Worm (Caenorhabditis elegans) whole organism, L1 larva: ENCODE data around the gene F46H6.5.

ENCODE experiments used
- C34B4.2 ChIP-seq: sonication (generic microtip); optimal IDR thresholded peaks from 2 replicates; lab custom pipeline; 2017; ENCODE audit warnings: mild to moderate bottlenecking, missing genetic modification characterization, missing compliant biosample characterization
- F16B12.6 ChIP-seq: fragments of 150-350 bp; optimal IDR thresholded peaks from 2 replicates; lab custom pipeline; 2014; ENCODE audit warnings: missing biosample characterization, missing genetic modification characterization
- Y116A8C.19 ChIP-seq: sonication (generic microtip); optimal IDR thresholded peaks from 2 replicates; lab custom pipeline; 2016; ENCODE audit warnings: missing compliant biosample characterization, missing genetic modification characterization, borderline replicate concordance
- alr-1 ChIP-seq: fragments of 200-800 bp; sonication (Bioruptor generic); optimal IDR thresholded peaks from 2 replicates; lab custom pipeline; 2018; ENCODE audit warnings: borderline replicate concordance, mild to moderate bottlenecking, missing genetic modification characterization, missing compliant biosample characterization
- aly-2 ChIP-seq: fragments of 150-350 bp; optimal IDR thresholded peaks from 2 replicates; lab custom pipeline; 2014; ENCODE audit warnings: missing biosample characterization, missing genetic modification characterization
- ama-1 ChIP-seq: fragments of 150-350 bp; optimal IDR thresholded peaks from 2 replicates; lab custom pipeline; 2014
- ceh-63 ChIP-seq: fragments of 200-800 bp; sonication (Bioruptor generic); optimal IDR thresholded peaks from 2 replicates; lab custom pipeline; 2018; ENCODE audit warnings: mild to moderate bottlenecking, missing genetic modification characterization, missing compliant biosample characterization
- ceh-82 ChIP-seq, 3 experiments: fragments of 150-350 bp in 1 of 3; sonication (generic microtip) in 2 of 3; optimal IDR thresholded peaks; 2 replicates each; lab custom pipeline; 2014 to 2017; ENCODE audit warnings: missing biosample characterization in 3 of 3, missing genetic modification characterization in 3 of 3
- ceh-88 ChIP-seq: fragments of 200-800 bp; sonication (Bioruptor generic); IDR thresholded peaks from 2 replicates; pipeline ENCODE4 v1.3.6; 2022; ENCODE audit warnings: missing genetic modification characterization, missing compliant biosample characterization
- dsc-1 ChIP-seq: sonication (generic microtip); optimal IDR thresholded peaks from 2 replicates; lab custom pipeline; 2016; ENCODE audit warnings: mild to moderate bottlenecking, missing genetic modification characterization, missing compliant biosample characterization
- efl-1 ChIP-seq, 4 experiments: fragments of 150-350 bp; optimal IDR thresholded peaks in 3 of 4; peaks in 1 of 4; 1 replicate in 1 of 4; 2 replicates in 3 of 4; lab custom pipeline; 2014; ENCODE audit warnings: missing biosample characterization in 2 of 4, missing genetic modification characterization in 2 of 4, missing genetic modification reagents in 2 of 4
- efl-3 ChIP-seq: fragments of 200-800 bp; sonication (Bioruptor generic); optimal IDR thresholded peaks from 2 replicates; lab custom pipeline; 2018; ENCODE audit warnings: mild to moderate bottlenecking, missing genetic modification characterization, missing compliant biosample characterization
- egl-13 ChIP-seq: sonication (generic microtip); optimal IDR thresholded peaks from 2 replicates; lab custom pipeline; 2016; ENCODE audit warnings: missing genotype, missing genetic modification reagents, missing genetic modification characterization, missing compliant biosample characterization
- elt-2 ChIP-seq: sonication (generic microtip); optimal IDR thresholded peaks from 2 replicates; lab custom pipeline; 2016; ENCODE audit warnings: missing genetic modification characterization, mild to moderate bottlenecking, inconsistent platforms, missing compliant biosample characterization, missing genetic modification reagents
- elt-3 ChIP-seq, 6 experiments: fragments of 150-350 bp in 1 of 6; sonication (generic microtip); optimal IDR thresholded peaks; 2 replicates each; lab custom pipeline; 2017 to 2018; ENCODE audit warnings: missing biosample characterization in 6 of 6, missing genetic modification characterization in 6 of 6, inconsistent platforms in 1 of 6
- ets-5 ChIP-seq: fragments of 200-800 bp; sonication (Bioruptor generic); IDR thresholded peaks from 2 replicates; pipeline ENCODE4 v1.3.6; 2022; ENCODE audit warnings: missing genetic modification characterization, missing compliant biosample characterization
- fos-1 ChIP-seq: fragments of 150-350 bp; optimal IDR thresholded peaks from 2 replicates; lab custom pipeline; 2014; ENCODE audit warnings: missing biosample characterization, missing genetic modification characterization
- grh-1 ChIP-seq: fragments of 200-800 bp; sonication (Bioruptor generic); IDR thresholded peaks from 2 replicates; pipeline ENCODE4 v1.3.6; 2022; ENCODE audit warnings: missing genetic modification reagents, missing genetic modification characterization, missing compliant biosample characterization
- hlh-17 ChIP-seq: fragments of 200-800 bp; sonication (Bioruptor generic); optimal IDR thresholded peaks from 2 replicates; lab custom pipeline; 2018; ENCODE audit warnings: missing genetic modification characterization, mild to moderate bottlenecking, missing compliant biosample characterization, moderate library complexity, borderline replicate concordance
- jun-1 ChIP-seq: fragments of 150-350 bp; optimal IDR thresholded peaks from 2 replicates; lab custom pipeline; 2014; ENCODE audit warnings: missing biosample characterization, missing genetic modification reagents, missing genetic modification characterization
- lin-15B ChIP-seq: fragments of 150-350 bp; sonication (generic microtip); optimal IDR thresholded peaks from 3 replicates; lab custom pipeline; 2014; ENCODE audit warnings: missing biosample characterization, missing genetic modification characterization
- lin-35 ChIP-seq, 2 experiments: fragments of 150-350 bp; optimal IDR thresholded peaks; 2 replicates each; lab custom pipeline; 2014; ENCODE audit warnings: missing biosample characterization in 2 of 2, missing genetic modification characterization in 2 of 2, missing genetic modification reagents in 2 of 2
- lir-3 ChIP-seq: sonication (generic microtip); optimal IDR thresholded peaks from 2 replicates; lab custom pipeline; 2016; ENCODE audit warnings: mild to moderate bottlenecking, missing genetic modification characterization, moderate library complexity, missing compliant biosample characterization; ENCODE audit not compliant: poor library complexity
- mab-9 ChIP-seq: fragments of 200-800 bp; sonication (Bioruptor generic); IDR thresholded peaks from 2 replicates; pipeline ENCODE4 v1.3.6; 2022; ENCODE audit warnings: missing genetic modification reagents, missing genetic modification characterization, missing compliant biosample characterization
- mdl-1 ChIP-seq, 2 experiments: fragments of 150-350 bp; optimal IDR thresholded peaks; 2 replicates each; lab custom pipeline; 2014 to 2017; ENCODE audit warnings: missing biosample characterization in 2 of 2, missing genetic modification characterization in 2 of 2, inconsistent platforms in 1 of 2
- mef-2 ChIP-seq: fragments of 150-350 bp; optimal IDR thresholded peaks from 2 replicates; lab custom pipeline; 2014; ENCODE audit warnings: missing biosample characterization, missing genetic modification characterization
- nhr-11 ChIP-seq: fragments of 150-350 bp; optimal IDR thresholded peaks from 2 replicates; lab custom pipeline; 2014; ENCODE audit warnings: missing biosample characterization, missing genetic modification characterization
- nhr-237 ChIP-seq: fragments of 150-350 bp; optimal IDR thresholded peaks from 2 replicates; lab custom pipeline; 2014; ENCODE audit warnings: missing biosample characterization, missing genetic modification characterization
- nhr-28 ChIP-seq: fragments of 150-350 bp; optimal IDR thresholded peaks from 2 replicates; lab custom pipeline; 2014; ENCODE audit warnings: missing biosample characterization, missing genetic modification characterization
- nhr-47 ChIP-seq: sonication (generic microtip); optimal IDR thresholded peaks from 2 replicates; lab custom pipeline; 2016; ENCODE audit warnings: mild to moderate bottlenecking, missing genetic modification characterization, moderate library complexity, missing compliant biosample characterization
- nhr-84 ChIP-seq: sonication (generic microtip); optimal IDR thresholded peaks from 2 replicates; lab custom pipeline; 2017; ENCODE audit warnings: missing biosample characterization, missing genetic modification characterization
- nhr-85 ChIP-seq: sonication (generic microtip); peaks from one replicate; lab custom pipeline; 2016; ENCODE audit warnings: missing genetic modification characterization, inconsistent platforms, missing compliant biosample characterization
- pag-3 ChIP-seq: sonication (generic microtip); optimal IDR thresholded peaks from 2 replicates; lab custom pipeline; 2017; ENCODE audit warnings: missing genetic modification characterization, mild to moderate bottlenecking, missing compliant biosample characterization, antibody characterized with exemption, borderline replicate concordance; ENCODE audit not compliant: insufficient read depth
- pqm-1 ChIP-seq: sonication (generic microtip); optimal IDR thresholded peaks from 3 replicates; lab custom pipeline; 2017; ENCODE audit warnings: missing biosample characterization, missing genetic modification characterization
- rnt-1 ChIP-seq: sonication (generic microtip); optimal IDR thresholded peaks from 2 replicates; lab custom pipeline; 2016; ENCODE audit warnings: mild to moderate bottlenecking, missing genetic modification characterization, moderate library complexity, missing compliant biosample characterization
- skn-1 ChIP-seq: fragments of 150-350 bp; optimal IDR thresholded peaks from 2 replicates; lab custom pipeline; 2014; ENCODE audit warnings: missing biosample characterization, missing genetic modification characterization
- sox-4 ChIP-seq: sonication (generic microtip); optimal IDR thresholded peaks from 2 replicates; lab custom pipeline; 2016; ENCODE audit warnings: missing genetic modification characterization, missing compliant biosample characterization
- swsn-7 ChIP-seq: sonication (generic microtip); optimal IDR thresholded peaks from 2 replicates; lab custom pipeline; 2016; ENCODE audit warnings: missing genetic modification characterization, missing compliant biosample characterization
- tbx-2 ChIP-seq: sonication (generic microtip); optimal IDR thresholded peaks from 2 replicates; lab custom pipeline; 2016; ENCODE audit warnings: missing genetic modification characterization, missing compliant biosample characterization
- tlp-1 ChIP-seq: fragments of 150-350 bp; optimal IDR thresholded peaks from 2 replicates; lab custom pipeline; 2014; ENCODE audit warnings: missing biosample characterization, missing genetic modification characterization
- unc-130 ChIP-seq: fragments of 150-350 bp; optimal IDR thresholded peaks from 2 replicates; lab custom pipeline; 2017; ENCODE audit warnings: missing biosample characterization, missing genetic modification characterization, inconsistent platforms
- unc-30 ChIP-seq: sonication (generic microtip); optimal IDR thresholded peaks from 2 replicates; lab custom pipeline; 2017; ENCODE audit warnings: missing biosample characterization, missing genetic modification characterization
- unc-62 ChIP-seq: fragments of 150-350 bp; optimal IDR thresholded peaks from 2 replicates; lab custom pipeline; 2014; ENCODE audit warnings: missing biosample characterization, missing genetic modification reagents, missing genetic modification characterization
- vab-15 ChIP-seq: sonication (generic microtip); optimal IDR thresholded peaks from 2 replicates; lab custom pipeline; 2017; ENCODE audit warnings: missing genotype, mild to moderate bottlenecking, missing genetic modification characterization, missing compliant biosample characterization
- zip-4 ChIP-seq: fragments of 200-800 bp; sonication (Bioruptor generic); optimal IDR thresholded peaks from 2 replicates; lab custom pipeline; 2018; ENCODE audit warnings: mild to moderate bottlenecking, missing genetic modification characterization, moderate library complexity, missing compliant biosample characterization
- ztf-11 ChIP-seq, 2 experiments: sonication (generic microtip); optimal IDR thresholded peaks; 2 replicates each; lab custom pipeline; 2016 to 2017; ENCODE audit warnings: missing genetic modification characterization in 2 of 2, missing biosample characterization in 1 of 2, missing compliant biosample characterization in 1 of 2

Gene F46H6.5

DNA sequence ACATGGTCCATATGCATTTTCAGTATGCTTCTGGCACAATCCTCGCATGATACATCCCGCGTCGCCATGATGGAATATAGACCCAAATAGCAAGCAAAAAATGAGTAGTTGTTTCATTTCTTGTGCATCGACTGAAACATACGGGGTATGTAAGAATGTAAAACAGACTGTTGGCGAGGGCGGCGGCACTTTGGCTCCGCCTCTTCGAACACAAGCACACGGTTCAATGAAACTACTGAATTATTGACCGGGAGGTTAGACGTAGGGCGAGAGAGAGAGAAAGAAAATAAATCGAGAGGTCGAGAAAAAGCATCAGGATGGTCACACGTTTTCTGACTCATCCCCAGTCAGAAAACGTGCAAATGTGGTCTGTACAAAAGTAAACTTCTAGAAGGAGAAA is 12.0 kb downstream of the F46H6.5 start:
- TF ChIP-seq ama-1 (lab: Kevin White, UChicago): no peak
- TF ChIP-seq elt-3 (tag; optimal IDR thresholded peaks at IDR 0.05; lab: Kevin White, UChicago): no peak
- TF ChIP-seq lin-35 (GFP tag; optimal IDR thresholded peaks at IDR 0.05; lab: Kevin White, UChicago): peak in 1 of 2 experiments; percentile 8
- no peak for TF ChIP-seq sox-4 (tag; lab: Kevin White, UChicago)
- no peak for TF ChIP-seq alr-1

DNA sequence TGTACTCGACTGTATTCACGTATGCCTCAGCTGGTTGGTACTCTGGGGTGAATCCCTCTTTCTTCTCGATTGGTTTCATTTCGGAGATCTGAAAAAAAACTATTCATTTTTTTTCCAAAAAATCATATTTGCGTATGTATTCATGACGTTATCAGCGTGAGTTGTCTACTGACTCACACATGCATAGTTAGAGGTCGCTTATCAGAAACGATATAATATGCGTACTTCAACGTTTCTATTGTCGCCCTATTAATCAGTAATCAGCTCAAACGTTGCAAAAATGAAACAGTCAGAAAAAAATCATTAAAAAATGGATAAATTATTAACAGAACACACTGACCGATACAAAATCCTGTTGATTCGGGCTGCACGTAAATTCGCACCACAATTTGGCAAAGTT is 13.5 kb downstream of the F46H6.5 start:
- peak; percentile 65 for TF ChIP-seq elt-2 (tag; lab: Kevin White, UChicago)
- TF ChIP-seq unc-62 (GFP tag; lab: Kevin White, UChicago): no peak
- peak in 1 of 2 experiments; percentile 21 for TF ChIP-seq lin-35 (GFP tag; optimal IDR thresholded peaks at IDR 0.05; lab: Kevin White, UChicago)
- no peak for TF ChIP-seq ztf-11 (tag; optimal IDR thresholded peaks at IDR 0.05; lab: Kevin White, UChicago)
- TF ChIP-seq ets-5: no peak
- TF ChIP-seq aly-2: no peak
- TF ChIP-seq ceh-63 (GFP tag; lab: Kevin White, UChicago): no peak
- no peak for TF ChIP-seq egl-13 (tag; lab: Kevin White, UChicago)
- TF ChIP-seq dsc-1 (tag; lab: Kevin White, UChicago): no peak
- TF ChIP-seq nhr-11 (tag; lab: Kevin White, UChicago): no peak
- TF ChIP-seq nhr-85 (tag; lab: Kevin White, UChicago): no peak

- TF ChIP-seq vab-15: peak; percentile 22
- TF ChIP-seq mab-9 (GFP tag; lab: Robert Waterston, UW): no peak
- TF ChIP-seq lin-35 (GFP tag; optimal IDR thresholded peaks at IDR 0.05; lab: Kevin White, UChicago): peak; percentile 79 to 92
- TF ChIP-seq skn-1 (tag; lab: Kevin White, UChicago): peak; percentile 94
- TF ChIP-seq zip-4 (GFP tag; lab: Kevin White, UChicago): no peak
- peak; percentile 67 for TF ChIP-seq nhr-11 (tag; lab: Kevin White, UChicago)
- TF ChIP-seq alr-1: no peak
- TF ChIP-seq mef-2 (tag; lab: Kevin White, UChicago): peak; percentile 50
- no peak for TF ChIP-seq pag-3
- peak; percentile 90 for TF ChIP-seq fos-1 (tag; lab: Kevin White, UChicago)
- TF ChIP-seq tbx-2 (tag; lab: Kevin White, UChicago): peak; percentile 86
- peak; percentile 70 for TF ChIP-seq grh-1 (GFP tag; lab: Robert Waterston, UW)
- no peak for TF ChIP-seq pqm-1 (tag; lab: Kevin White, UChicago)
- TF ChIP-seq hlh-17 (GFP tag; lab: Kevin White, UChicago): no peak
- TF ChIP-seq nhr-237 (tag; lab: Kevin White, UChicago): peak; percentile 48
- TF ChIP-seq jun-1 (tag; lab: Kevin White, UChicago): peak; percentile 79
- TF ChIP-seq ztf-11 (tag; optimal IDR thresholded peaks at IDR 0.05; lab: Kevin White, UChicago): no peak
- TF ChIP-seq C34B4.2 (tag; lab: Kevin White, UChicago): no peak
- no peak for TF ChIP-seq unc-30 (tag; lab: Kevin White, UChicago)
- TF ChIP-seq F16B12.6 (tag; lab: Kevin White, UChicago): peak; percentile 56
- TF ChIP-seq unc-130 (tag; lab: Kevin White, UChicago): peak; percentile 88
- no peak for TF ChIP-seq nhr-84 (tag; lab: Kevin White, UChicago)
- peak in 1 of 2 experiments; percentile 87 for TF ChIP-seq mdl-1 (tag; optimal IDR thresholded peaks at IDR 0.05; lab: Kevin White, UChicago)
- no peak for TF ChIP-seq ceh-63 (GFP tag; lab: Kevin White, UChicago)
- TF ChIP-seq aly-2: peak; percentile 47
- TF ChIP-seq nhr-47 (tag; lab: Kevin White, UChicago): peak; percentile 90
- no peak for TF ChIP-seq Y116A8C.19 (tag; lab: Kevin White, UChicago)
- peak; percentile 91 for TF ChIP-seq rnt-1 (tag; lab: Kevin White, UChicago)
- peak; percentile 74 to 93 (median 79) for TF ChIP-seq ceh-82 (tag; optimal IDR thresholded peaks at IDR 0.05; lab: Kevin White, UChicago)
- peak; percentile 35; the same call in 1 of the 2 replicates for TF ChIP-seq ceh-88 (GFP tag; lab: Robert Waterston, UW)
- TF ChIP-seq tlp-1 (tag; lab: Kevin White, UChicago): no peak
- TF ChIP-seq nhr-28: no peak
- TF ChIP-seq efl-3: no peak
- TF ChIP-seq lir-3 (tag; lab: Kevin White, UChicago): peak; percentile 64
- peak; percentile 87 for TF ChIP-seq lin-15B (tag; lab: Kevin White, UChicago)
- TF ChIP-seq efl-1 (optimal IDR thresholded peaks at IDR 0.05; lab: Kevin White, UChicago): peak; percentile 79 to 90
- peak; percentile 71 to 93 for TF ChIP-seq efl-1 (GFP tag; optimal IDR thresholded peaks at IDR 0.05 in 1 of 2; lab: Kevin White, UChicago)
- peak; percentile 89 for TF ChIP-seq swsn-7 (tag; lab: Kevin White, UChicago)
- peak; percentile 58 for TF ChIP-seq egl-13 (tag; lab: Kevin White, UChicago)
Observed at ce11 chrX:4469297-4469816, 22.7 kb downstream of the F46H6.5 start, which contains the start of gene asb-2. TSS of gene asb-2 (plus strand) at chrX:4469766.
